Fruit fly (Drosophila melanogaster) whole organism, embryonic: Measurements from ENCODE around the gene Mzt1.

Experiments used
- ATbp ChIP-seq: fragments of 200-800 bp; sonication (Bioruptor generic); optimal IDR thresholded peaks from 2 replicates; lab custom pipeline; 2017; ENCODE audit warnings: missing biosample characterization, mild to moderate bottlenecking, missing genetic modification characterization, missing genetic modification reagents
- Awh ChIP-seq: fragments of 200-800 bp; sonication (Bioruptor generic); IDR thresholded peaks from 2 replicates; pipeline ENCODE4, ENCODE4 v1.3.6; 2022; ENCODE audit warnings: missing biosample characterization, missing genetic modification characterization
- CG1024 ChIP-seq: fragments of 200-800 bp; sonication (Bioruptor generic); IDR thresholded peaks from 2 replicates; pipeline ENCODE4 v1.3.6; 2022; ENCODE audit warnings: missing biosample characterization, missing genetic modification characterization
- CG11247 ChIP-seq: fragments of 200-800 bp; sonication (Bioruptor generic); IDR thresholded peaks from 2 replicates; pipeline ENCODE4 v1.3.6; 2022; ENCODE audit warnings: missing biosample characterization, missing genetic modification characterization
- CG11723 ChIP-seq: fragments of 200-800 bp; sonication (Bioruptor generic); optimal IDR thresholded peaks from 2 replicates; lab custom pipeline; 2017; ENCODE audit warnings: missing biosample characterization, mild to moderate bottlenecking, missing genetic modification characterization
- CG1233 ChIP-seq: fragments of 200-800 bp; sonication (Bioruptor generic); optimal IDR thresholded peaks from 4 replicates; lab custom pipeline; 2018; ENCODE audit warnings: missing biosample characterization, mild to moderate bottlenecking, missing genetic modification characterization
- CG17612 ChIP-seq: fragments of 200-800 bp; sonication (Bioruptor generic); IDR thresholded peaks from 2 replicates; pipeline ENCODE4 v1.3.6; 2022; ENCODE audit warnings: missing biosample characterization, missing genetic modification characterization
- CG18764 ChIP-seq: fragments of 200-800 bp; sonication (Bioruptor generic); optimal IDR thresholded peaks from 3 replicates; lab custom pipeline; 2016; ENCODE audit warnings: missing biosample characterization, missing genetic modification characterization
- CG2116 ChIP-seq: fragments of 200-800 bp; sonication (Bioruptor generic); optimal IDR thresholded peaks from 3 replicates; lab custom pipeline; 2018; ENCODE audit warnings: missing biosample characterization, mild to moderate bottlenecking, missing genetic modification characterization
- CG2129 ChIP-seq: fragments of 200-800 bp; sonication (Bioruptor generic); IDR thresholded peaks from 2 replicates; pipeline ENCODE4 v1.3.6; 2022; ENCODE audit warnings: missing biosample characterization, missing genetic modification characterization; ENCODE audit not compliant: partially characterized antibody
- CG34376 ChIP-seq: fragments of 200-800 bp; sonication (Bioruptor generic); optimal IDR thresholded peaks from 2 replicates; lab custom pipeline; 2018; ENCODE audit warnings: missing biosample characterization, mild to moderate bottlenecking, missing genetic modification characterization
- CG3726 ChIP-seq: fragments of 200-800 bp; sonication (Bioruptor generic); IDR thresholded peaks from 3 replicates; pipeline ENCODE4, ENCODE4 v1.3.6; 2022; ENCODE audit warnings: missing biosample characterization, missing genetic modification characterization
- CG3847 ChIP-seq: fragments of 200-800 bp; sonication (Bioruptor generic); IDR thresholded peaks from 2 replicates; pipeline ENCODE4 v1.3.6; 2022; ENCODE audit warnings: missing biosample characterization, missing genetic modification characterization
- CG4360 ChIP-seq: fragments of 200-800 bp; sonication (Bioruptor generic); IDR thresholded peaks from 2 replicates; pipeline ENCODE4 v1.3.6; 2022; ENCODE audit warnings: missing biosample characterization, missing genetic modification characterization
- CG4404 ChIP-seq: fragments of 200-800 bp; sonication (Bioruptor generic); IDR thresholded peaks from 2 replicates; pipeline ENCODE4 v1.3.6; 2022; ENCODE audit warnings: missing biosample characterization, missing genetic modification characterization
- CG4617 ChIP-seq: fragments of 200-800 bp; sonication (Bioruptor generic); optimal IDR thresholded peaks from 3 replicates; lab custom pipeline; 2016; ENCODE audit warnings: missing biosample characterization, missing genetic modification characterization, borderline replicate concordance
- CG4854 ChIP-seq: fragments of 200-800 bp; sonication (Bioruptor generic); optimal IDR thresholded peaks from 2 replicates; lab custom pipeline; 2016; ENCODE audit warnings: missing biosample characterization, missing genetic modification characterization, inconsistent platforms
- CG7839 ChIP-seq: fragments of 200-800 bp; sonication (Bioruptor generic); optimal IDR thresholded peaks from 3 replicates; lab custom pipeline; 2018; ENCODE audit warnings: missing biosample characterization, mild to moderate bottlenecking, missing genetic modification characterization, moderate library complexity
- CG9932 ChIP-seq: fragments of 200-800 bp; sonication (Bioruptor generic); IDR thresholded peaks from 2 replicates; pipeline ENCODE4 v1.3.6; 2022; ENCODE audit warnings: missing biosample characterization, missing genetic modification characterization
- Deaf1 ChIP-seq: fragments of 200-800 bp; optimal IDR thresholded peaks from 3 replicates; lab custom pipeline; 2019; ENCODE audit warnings: missing biosample characterization, mild to moderate bottlenecking, missing genetic modification characterization, moderate library complexity
- Dll ChIP-seq: fragments of 200-800 bp; sonication (Bioruptor generic); IDR thresholded peaks from 4 replicates; pipeline ENCODE4 v1.3.6; 2022; ENCODE audit warnings: missing biosample characterization, missing genetic modification characterization; ENCODE audit not compliant: partially characterized antibody
- Eip74EF ChIP-seq, 2 experiments: fragments of 200-800 bp in 1 of 2; fragments of >200 bp in 1 of 2; sonication (Bioruptor generic) in 1 of 2; optimal IDR thresholded peaks; 2 replicates each; lab custom pipeline; 2017 to 2019; ENCODE audit warnings: missing biosample characterization in 2 of 2, missing genetic modification characterization in 2 of 2, mild to moderate bottlenecking in 1 of 2, moderate library complexity in 1 of 2
- HmgZ ChIP-seq: fragments of 200-800 bp; sonication (Bioruptor generic); optimal IDR thresholded peaks from 2 replicates; lab custom pipeline; 2018; ENCODE audit warnings: missing biosample characterization, mild to moderate bottlenecking, missing genetic modification characterization
- Hsf ChIP-seq: fragments of 200-800 bp; sonication (Bioruptor generic); optimal IDR thresholded peaks from 3 replicates; lab custom pipeline; 2016; ENCODE audit warnings: missing biosample characterization, missing genetic modification characterization
- Mad ChIP-seq: fragments of 200-800 bp; sonication (Bioruptor generic); optimal IDR thresholded peaks from 2 replicates; lab custom pipeline; 2016; ENCODE audit warnings: missing biosample characterization, missing genetic modification characterization
- Mes4 ChIP-seq: fragments of 200-800 bp; sonication (Bioruptor generic); optimal IDR thresholded peaks from 2 replicates; lab custom pipeline; 2016; ENCODE audit warnings: missing biosample characterization, missing genetic modification characterization
- Oli ChIP-seq: fragments of 200-800 bp; sonication (Bioruptor generic); optimal IDR thresholded peaks from 2 replicates; lab custom pipeline; 2018; ENCODE audit warnings: missing biosample characterization, mild to moderate bottlenecking, missing genetic modification characterization, moderate library complexity
- Optix ChIP-seq: fragments of 200-800 bp; sonication (Bioruptor generic); IDR thresholded peaks from 3 replicates; pipeline ENCODE4 v1.3.6; 2022; ENCODE audit warnings: missing biosample characterization, missing genetic modification characterization
- Ssrp ChIP-seq: fragments of 200-800 bp; sonication (Bioruptor generic); optimal IDR thresholded peaks from 2 replicates; lab custom pipeline; 2018; ENCODE audit warnings: missing biosample characterization, mild to moderate bottlenecking, missing genetic modification characterization, moderate library complexity
- Xbp1 ChIP-seq: fragments of 200-800 bp; sonication (Bioruptor generic); optimal IDR thresholded peaks from 3 replicates; lab custom pipeline; 2016; ENCODE audit warnings: missing biosample characterization, mild to moderate bottlenecking, missing genetic modification characterization
- ato ChIP-seq: fragments of 200-800 bp; sonication (Bioruptor generic); IDR thresholded peaks from 2 replicates; pipeline ENCODE4 v1.3.6; 2022; ENCODE audit warnings: missing biosample characterization, missing genetic modification characterization; ENCODE audit not compliant: partially characterized antibody
- bcd ChIP-seq: fragments of 200-800 bp; sonication (Bioruptor generic); optimal IDR thresholded peaks from 2 replicates; lab custom pipeline; 2017; ENCODE audit warnings: missing biosample characterization, mild to moderate bottlenecking, missing genetic modification characterization
- chinmo ChIP-seq: fragments of 200-800 bp; sonication (Bioruptor generic); IDR thresholded peaks from 4 replicates; pipeline ENCODE4 v1.3.6; 2022; ENCODE audit warnings: missing biosample characterization, missing genetic modification characterization; ENCODE audit not compliant: partially characterized antibody
- ci ChIP-seq: fragments of 200-800 bp; sonication (Bioruptor generic); IDR thresholded peaks from 3 replicates; pipeline ENCODE4 v1.3.6; 2022; ENCODE audit warnings: missing biosample characterization, missing genetic modification characterization
- croc ChIP-seq: fragments of 200-800 bp; sonication (Bioruptor generic); conservative IDR thresholded peaks from 3 replicates; pipeline ENCODE4 v1.3.6; 2022; ENCODE audit warnings: missing biosample characterization, missing genetic modification characterization
- emc ChIP-seq: fragments of 200-800 bp; sonication (Bioruptor generic); optimal IDR thresholded peaks from 2 replicates; lab custom pipeline; 2016; ENCODE audit warnings: missing biosample characterization, missing genetic modification characterization
- esg ChIP-seq: fragments of 200-800 bp; sonication (Bioruptor generic); conservative IDR thresholded peaks from 2 replicates; pipeline ENCODE4 v1.3.6; 2022; ENCODE audit warnings: missing biosample characterization, missing genetic modification characterization
- gfzf ChIP-seq: fragments of 200-800 bp; sonication (Bioruptor generic); optimal IDR thresholded peaks from 2 replicates; lab custom pipeline; 2016; ENCODE audit warnings: missing biosample characterization, mild to moderate bottlenecking, missing genetic modification characterization, moderate library complexity
- kni ChIP-seq: fragments of 200-800 bp; sonication (Bioruptor generic); optimal IDR thresholded peaks from 3 replicates; lab custom pipeline; 2017; ENCODE audit warnings: mild to moderate bottlenecking, missing biosample characterization, missing genetic modification reagents, missing genetic modification characterization
- mirr ChIP-seq: fragments of 200-800 bp; sonication (Bioruptor generic); optimal IDR thresholded peaks from 3 replicates; lab custom pipeline; 2018; ENCODE audit warnings: missing biosample characterization, mild to moderate bottlenecking, missing genetic modification characterization
- mld ChIP-seq: fragments of 200-800 bp; sonication (Bioruptor generic); IDR thresholded peaks from 3 replicates; pipeline ENCODE4 v1.3.6; 2022; ENCODE audit warnings: missing biosample characterization, missing genetic modification characterization; ENCODE audit not compliant: partially characterized antibody
- nau ChIP-seq: fragments of 200-800 bp; sonication (Bioruptor generic); optimal IDR thresholded peaks from 3 replicates; lab custom pipeline; 2017; ENCODE audit warnings: missing biosample characterization, mild to moderate bottlenecking, missing genetic modification characterization, missing genetic modification reagents
- nerfin-1 ChIP-seq: fragments of 200-800 bp; sonication (Bioruptor generic); optimal IDR thresholded peaks from 3 replicates; lab custom pipeline; 2019; ENCODE audit warnings: missing biosample characterization, mild to moderate bottlenecking, missing genetic modification characterization, moderate library complexity
- pb ChIP-seq: fragments of 200-800 bp; sonication (Bioruptor generic); optimal IDR thresholded peaks from 3 replicates; lab custom pipeline; 2016; ENCODE audit warnings: missing biosample characterization, missing genetic modification characterization
- pita ChIP-seq: fragments of 200-800 bp; sonication (Bioruptor generic); optimal IDR thresholded peaks from 2 replicates; lab custom pipeline; 2017; ENCODE audit warnings: missing biosample characterization, mild to moderate bottlenecking, missing genetic modification characterization
- rib ChIP-seq: fragments of 200-800 bp; sonication (Bioruptor generic); IDR thresholded peaks from 2 replicates; pipeline ENCODE4 v1.3.6; 2022; ENCODE audit warnings: missing biosample characterization, missing genetic modification characterization
- sd ChIP-seq: fragments of 200-800 bp; sonication (Bioruptor generic); optimal IDR thresholded peaks from 3 replicates; lab custom pipeline; 2018; ENCODE audit warnings: missing biosample characterization, mild to moderate bottlenecking, missing genetic modification characterization, moderate library complexity
- tll ChIP-seq, 2 experiments: fragments of 200-800 bp in 1 of 2; fragments of >200 bp in 1 of 2; sonication (Bioruptor generic) in 1 of 2; optimal IDR thresholded peaks; 2 replicates each; lab custom pipeline; 2017 to 2019; ENCODE audit warnings: missing biosample characterization in 2 of 2, missing genetic modification characterization in 2 of 2, mild to moderate bottlenecking in 1 of 2, moderate library complexity in 1 of 2
- ttk ChIP-seq: fragments of 200-800 bp; sonication (Bioruptor generic); IDR thresholded peaks from 2 replicates; pipeline ENCODE4 v2.1.2; 2022; ENCODE audit warnings: missing biosample characterization, missing genetic modification characterization
- usp ChIP-seq: fragments of >200 bp; optimal IDR thresholded peaks from 2 replicates; lab custom pipeline; 2017; ENCODE audit warnings: missing biosample characterization, missing genetic modification characterization

Mzt1 gene

dm6 chr3L:2371882-2372281 lies 17.2 kb upstream of the Mzt1 start, which contains the start of the genes CG1317 and CG8993 (continued):
- TF ChIP-seq CG2116 (GFP tag; lab: Kevin White, UChicago) (peak; percentile 56), CG2129 (GFP tag; lab: Robert Waterston, UW) (peak; percentile 50), Dll (GFP tag; lab: Robert Waterston, UW) (peak; percentile 79), mld (no peak), esg (GFP tag; lab: Robert Waterston, UW) (peak; percentile 62), emc (GFP tag; lab: Kevin White, UChicago) (no peak), ato (GFP tag; lab: Robert Waterston, UW) (no peak), Xbp1 (GFP tag; lab: Kevin White, UChicago) (peak; percentile 55), CG3726 (GFP tag; lab: Robert Waterston, UW) (no peak), CG4617 (peak; percentile 81), CG11723 (GFP tag; lab: Kevin White, UChicago) (no peak), CG3847 (GFP tag; lab: Robert Waterston, UW) (peak; percentile 81), CG18764 (GFP tag; lab: Kevin White, UChicago) (peak; percentile 36), chinmo (0 out of 4 replicates have a peak, but pooled peaks have one; percentile 22), bcd (GFP tag; lab: Kevin White, UChicago) (no peak), CG34376 (peak; percentile 8), pita (GFP tag; lab: Kevin White, UChicago) (no peak), ttk (GFP tag; lab: Robert Waterston, UW) (no peak), pb (GFP tag; lab: Kevin White, UChicago) (no peak), ATbp (GFP tag; lab: Kevin White, UChicago) (no peak), Ssrp (tag; lab: Kevin White, UChicago) (peak; percentile 48), nerfin-1 (tag; lab: Kevin White, UChicago) (no peak), CG4360 (GFP tag; lab: Robert Waterston, UW) (peak; percentile 86), mirr (GFP tag; lab: Kevin White, UChicago) (no peak), Awh (GFP tag; lab: Robert Waterston, UW) (no peak), Deaf1 (tag; lab: Kevin White, UChicago) (no peak), CG1233 (GFP tag; lab: Kevin White, UChicago) (no peak), CG1024 (GFP tag; lab: Robert Waterston, UW) (no peak), CG7839 (tag; lab: Kevin White, UChicago) (peak; percentile 38), CG11247 (GFP tag; lab: Robert Waterston, UW) (peak; percentile 35; the same call in 1 of the 2 replicates), gfzf (GFP tag; lab: Kevin White, UChicago) (no peak), Hsf (GFP tag; lab: Kevin White, UChicago) (peak; percentile 34), CG17612 (GFP tag; lab: Robert Waterston, UW) (no peak), Eip74EF (GFP tag; optimal IDR thresholded peaks at IDR 0.05; lab: Kevin White, UChicago) (peak in 1 of 2 experiments; percentile 27), rib (0 out of 2 replicates have a peak, but pooled peaks have one; percentile 36), Mes4 (GFP tag; lab: Kevin White, UChicago) (no peak), ci (GFP tag; lab: Robert Waterston, UW) (no peak), CG4854 (GFP tag; lab: Kevin White, UChicago) (no peak), sd (no peak), Oli (peak; percentile 16), CG9932 (GFP tag; lab: Robert Waterston, UW) (peak; percentile 74), kni (GFP tag; lab: Kevin White, UChicago) (no peak), nau (no peak), Mad (GFP tag; lab: Kevin White, UChicago) (no peak), HmgZ (tag; lab: Kevin White, UChicago) (peak; percentile 61), croc (GFP tag; lab: Robert Waterston, UW) (no peak; the same call in 1 of the 3 replicates), Optix (GFP tag; lab: Robert Waterston, UW) (no peak), tll (GFP tag; optimal IDR thresholded peaks at IDR 0.05; lab: Kevin White, UChicago) (peak in 1 of 2 experiments; percentile 11), CG4404 (peak; percentile 43; the same call in 1 of the 2 replicates), usp (GFP tag; lab: Kevin White, UChicago) (no peak)
